Worm (Caenorhabditis elegans): ENCODE measurements around the gene unc-2.

- TF ChIP-seq snpc-4 (tag; optimal IDR thresholded peaks at IDR 0.05) (no peak), lsy-2 (tag; optimal IDR thresholded peaks at IDR 0.05) (no peak), elt-3 (tag; optimal IDR thresholded peaks at IDR 0.05) (no peak), ceh-83 (GFP tag; optimal IDR thresholded peaks at IDR 0.05) (no peak)
These were observed 62.7 kb downstream of the unc-2 start for ce11 chrX:2700649-2701048.
